Worm (Caenorhabditis elegans) whole organism, L4/young adult: ENCODE measurements around the gene ogr-2.
"Not testable (repeated sequence)": the region's sequence is repeated elsewhere in the genome, so short reads cannot be mapped to it uniquely, and the experiment has no call there.

Experiments used
- W03F9.2 ChIP-seq: fragments of 150-350 bp; optimal IDR thresholded peaks from 2 replicates; lab custom pipeline; 2014; ENCODE audit warnings: missing biosample characterization, missing genetic modification characterization
- dao-5 ChIP-seq: sonication (generic microtip); optimal IDR thresholded peaks from 2 replicates; lab custom pipeline; 2016; ENCODE audit warnings: missing genotype, missing genetic modification characterization, moderate library complexity, missing compliant biosample characterization
- him-1 ChIP-seq: sonication (generic microtip); optimal IDR thresholded peaks from 2 replicates; lab custom pipeline; 2016; ENCODE audit warnings: missing genotype, missing genetic modification reagents, missing genetic modification characterization, missing compliant biosample characterization

ogr-2 gene

DNA sequence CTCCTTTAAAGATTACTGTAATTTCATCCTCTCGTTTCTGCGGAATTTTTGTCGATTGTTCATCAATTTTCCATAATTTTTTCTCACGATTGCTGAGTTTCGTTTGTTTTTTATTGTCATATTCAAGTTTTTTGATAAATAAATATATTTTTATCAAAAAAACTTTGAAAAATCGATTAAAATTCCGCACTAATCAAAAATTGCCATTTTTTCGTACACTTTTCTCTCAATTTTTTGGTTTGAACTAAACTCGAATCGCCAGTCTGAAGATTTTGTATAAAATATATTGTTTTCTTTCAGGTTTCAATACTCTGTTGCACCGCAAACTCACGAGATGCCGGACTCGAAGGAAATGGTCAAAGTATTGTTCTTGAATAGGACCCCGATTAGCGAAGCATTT is at the start of gene ogr-2:
Gene ogr-2 (plus strand): TSS at position 301 of the 400 bp plus-strand sequence.
- TF ChIP-seq him-1 (tag; lab: Kevin White, UChicago) = no peak
- no peak for TF ChIP-seq dao-5 (tag; lab: Kevin White, UChicago)
- no peak for TF ChIP-seq W03F9.2

DNA sequence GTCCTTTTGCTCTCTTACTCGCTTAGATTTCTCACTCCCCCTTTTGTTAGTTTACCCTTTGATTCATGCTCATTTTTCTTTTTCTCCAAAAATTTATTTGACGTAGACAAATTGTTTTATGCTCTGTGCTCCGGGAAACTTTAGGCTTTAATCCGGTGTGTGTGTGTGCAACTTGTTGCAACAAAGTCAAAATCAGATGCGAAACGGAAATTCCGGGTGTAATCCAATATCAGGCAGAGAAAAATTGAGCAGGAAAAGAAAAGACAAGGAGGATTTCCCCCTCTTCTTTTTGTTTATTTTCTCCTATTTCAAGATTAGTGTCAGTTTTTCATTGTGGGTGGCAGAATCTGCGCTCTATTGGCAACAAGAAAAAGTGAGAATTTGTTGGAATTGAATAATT is 48.5 kb upstream of the ogr-2 start:
- no peak for TF ChIP-seq dao-5 (tag; lab: Kevin White, UChicago)
- no peak for TF ChIP-seq W03F9.2
- TF ChIP-seq him-1 (tag; lab: Kevin White, UChicago) = no peak

- no peak for TF ChIP-seq W03F9.2
- no peak for TF ChIP-seq him-1 (tag; lab: Kevin White, UChicago)
- TF ChIP-seq dao-5 (tag; lab: Kevin White, UChicago) = no peak
These were observed 46.3 kb upstream of the ogr-2 start for ce11 chrII:9994679-9995078.

- no peak for TF ChIP-seq dao-5 (tag; lab: Kevin White, UChicago)
- TF ChIP-seq him-1 (tag; lab: Kevin White, UChicago) = no peak
- TF ChIP-seq W03F9.2 = no peak
These were observed 39.9 kb upstream of the ogr-2 start, which contains the start of gene nlt-1 for ce11 chrII:10001065-10001464. Gene nlt-1 (minus strand): TSS chrII:10001142.

ce11 chrII:10001546-10001945 is 39.4 kb upstream of the ogr-2 start, which contains the start of gene ZK892.3:
Gene ZK892.3 (plus strand): TSS chrII:10001846.
- no peak for TF ChIP-seq dao-5 (tag; lab: Kevin White, UChicago)
- TF ChIP-seq W03F9.2 = no peak
- TF ChIP-seq him-1 (tag; lab: Kevin White, UChicago) = no peak

ce11 chrII:10006266-10006665 is 34.7 kb upstream of the ogr-2 start, which contains the start of gene ZK892.4:
Gene ZK892.4 (plus strand): TSS chrII:10006566.
- TF ChIP-seq him-1 (tag; lab: Kevin White, UChicago); W03F9.2; dao-5 (tag; lab: Kevin White, UChicago): not testable (repeated sequence)

ce11 chrII:10007917-10008316 is 33.0 kb upstream of the ogr-2 start, which contains the start of gene ZK892.5:
Gene ZK892.5 (plus strand): TSS chrII:10008217.
- TF ChIP-seq him-1 (tag; lab: Kevin White, UChicago) (no peak), dao-5 (tag; lab: Kevin White, UChicago) (no peak), W03F9.2 (no peak)

DNA sequence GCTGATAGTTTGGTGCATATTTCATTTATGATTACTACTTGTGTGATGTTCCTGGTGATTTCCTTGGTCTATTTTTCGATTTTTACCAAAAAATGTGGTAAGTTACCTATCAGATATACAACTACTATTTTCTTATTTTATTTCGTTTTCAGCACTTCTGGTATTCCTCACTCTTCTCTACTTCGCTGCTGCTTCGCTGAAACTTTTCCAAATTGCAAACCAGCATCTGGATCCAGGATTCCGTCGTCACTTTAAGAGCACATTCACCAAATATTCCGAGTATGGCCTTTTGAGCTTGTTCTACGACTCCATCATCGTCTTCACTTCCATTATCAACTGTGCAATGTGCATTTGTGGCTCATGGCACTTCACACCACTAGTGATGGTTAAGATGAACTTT is 32.4 kb upstream of the ogr-2 start:
- TF ChIP-seq W03F9.2 = no peak
- TF ChIP-seq him-1 (tag; lab: Kevin White, UChicago) = no peak
- TF ChIP-seq dao-5 (tag; lab: Kevin White, UChicago) = no peak

DNA sequence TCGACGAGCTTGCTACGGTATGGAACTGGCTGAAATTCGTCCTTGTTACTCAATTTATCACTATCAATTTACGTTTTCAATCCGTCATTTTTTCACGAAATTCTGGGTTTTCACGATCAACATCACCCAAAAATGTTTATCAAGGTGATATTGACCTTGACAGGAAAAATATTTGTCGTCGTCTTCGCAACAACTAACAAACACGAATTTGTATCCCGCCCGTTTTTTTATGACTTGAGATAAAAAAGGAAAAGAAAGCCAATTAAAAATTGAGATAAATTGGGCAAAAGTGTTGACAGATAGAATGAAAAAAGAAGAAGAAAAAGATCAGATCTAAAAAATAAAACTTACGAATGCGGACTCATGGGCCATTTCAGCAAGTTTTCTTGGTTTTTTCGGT is 30.0 kb upstream of the ogr-2 start:
- TF ChIP-seq dao-5 (tag; lab: Kevin White, UChicago) = no peak
- TF ChIP-seq W03F9.2 = no peak
- no peak for TF ChIP-seq him-1 (tag; lab: Kevin White, UChicago)

DNA sequence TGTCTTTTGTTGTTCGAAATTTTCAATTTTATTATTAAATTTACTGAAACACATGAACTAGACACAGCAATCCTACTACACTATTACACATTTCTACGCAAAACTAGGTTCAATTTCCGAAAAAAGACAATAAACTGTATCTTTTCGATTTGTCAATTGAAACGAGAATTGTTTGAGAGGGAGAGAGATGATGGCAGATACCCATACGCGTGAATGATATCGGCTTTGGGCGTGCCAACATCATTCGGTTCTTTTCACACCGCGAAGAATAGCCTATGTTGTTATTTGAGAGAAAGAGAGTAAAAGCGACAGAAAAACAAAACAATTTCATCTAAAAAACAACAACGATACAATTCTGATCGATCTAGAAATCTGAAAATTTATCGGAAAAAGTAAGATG is 29.2 kb upstream of the ogr-2 start:
- no peak for TF ChIP-seq him-1 (tag; lab: Kevin White, UChicago)
- TF ChIP-seq W03F9.2 = no peak

DNA sequence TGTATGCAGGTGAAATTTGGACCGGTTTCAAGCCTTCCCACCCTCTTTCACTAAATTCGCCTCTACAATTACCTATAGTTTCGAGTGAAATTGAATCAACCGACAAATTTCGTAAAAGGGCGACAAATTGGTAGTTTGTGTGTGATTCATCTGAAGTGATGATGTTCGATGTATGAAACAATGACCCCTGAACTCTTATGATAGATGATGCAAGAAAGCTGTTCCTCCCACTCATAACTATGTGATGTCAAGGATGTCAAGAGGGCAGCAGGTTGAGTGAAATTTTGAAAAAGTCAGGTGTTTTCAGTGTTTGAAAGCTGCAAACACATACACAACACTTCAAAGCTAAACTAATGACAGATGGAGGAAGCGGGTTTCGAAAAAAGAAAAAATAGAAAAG is 28.4 kb upstream of the ogr-2 start:
- TF ChIP-seq dao-5 (tag; lab: Kevin White, UChicago) = no peak
- no peak for TF ChIP-seq him-1 (tag; lab: Kevin White, UChicago)
- TF ChIP-seq W03F9.2 = no peak

DNA sequence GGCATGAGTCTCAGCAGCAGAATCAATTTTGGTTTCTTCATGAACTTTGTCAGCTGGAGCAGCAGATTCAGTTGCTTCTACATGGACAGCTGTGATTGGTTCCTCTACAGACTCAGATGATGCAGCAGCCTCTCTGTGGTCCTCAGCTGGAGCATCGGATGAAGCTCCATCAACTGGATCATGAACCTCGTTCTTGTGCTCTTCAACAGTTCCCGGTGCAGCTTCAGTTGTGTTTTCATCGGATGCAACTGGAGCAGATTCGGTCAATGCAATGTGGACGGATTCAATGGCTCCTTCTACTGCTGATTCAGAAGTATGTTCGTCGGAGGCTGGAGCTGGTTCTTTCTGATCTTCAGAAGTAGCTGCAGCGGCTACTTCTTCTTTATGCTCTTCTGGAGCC is 26.6 kb upstream of the ogr-2 start:
- TF ChIP-seq W03F9.2 (no peak), him-1 (tag; lab: Kevin White, UChicago) (no peak), dao-5 (tag; lab: Kevin White, UChicago) (no peak)

- TF ChIP-seq dao-5 (tag; lab: Kevin White, UChicago) (no peak), him-1 (tag; lab: Kevin White, UChicago) (no peak), W03F9.2 (no peak)
These were observed 24.9 kb upstream of the ogr-2 start, which contains the start of gene lec-2 for ce11 chrII:10016013-10016412. Gene lec-2 (minus strand): TSS chrII:10016183.

- TF ChIP-seq dao-5 (tag; lab: Kevin White, UChicago) = no peak
- no peak for TF ChIP-seq W03F9.2
- TF ChIP-seq him-1 (tag; lab: Kevin White, UChicago) = no peak
These were observed 23.4 kb upstream of the ogr-2 start for ce11 chrII:10017528-10017927.

DNA sequence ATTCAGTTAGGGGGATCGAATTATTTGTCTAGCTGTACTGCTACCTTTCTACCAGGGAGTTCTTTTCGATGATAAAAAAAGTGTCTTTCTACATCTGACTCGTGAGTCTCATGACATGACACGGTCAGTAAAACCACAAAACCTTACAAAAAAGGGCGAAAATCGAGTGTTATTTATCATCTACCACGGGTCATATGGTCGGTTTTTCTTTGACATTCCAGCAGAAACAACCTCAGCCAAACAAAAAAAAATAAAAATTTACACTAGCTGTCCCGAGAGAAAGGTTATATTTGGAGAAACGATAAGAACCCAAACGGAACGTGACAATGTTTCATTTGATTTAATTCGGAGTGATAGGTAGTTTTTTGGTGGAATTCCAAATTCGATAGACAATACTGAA is 21.3 kb upstream of the ogr-2 start:
- TF ChIP-seq him-1 (tag; lab: Kevin White, UChicago) = no peak
- no peak for TF ChIP-seq W03F9.2
- TF ChIP-seq dao-5 (tag; lab: Kevin White, UChicago) = no peak
